Worm (Caenorhabditis elegans) whole organism, early embryonic: ENCODE results near the gene nlp-60.

Experiments
- ama-1 ChIP-seq: fragments of 150-350 bp; optimal IDR thresholded peaks from 2 replicates; lab custom pipeline; 2014
- tbx-11 ChIP-seq: fragments of 200-800 bp; sonication (Bioruptor generic); IDR thresholded peaks from 2 replicates; pipeline ENCODE4 v1.3.6; 2022; ENCODE audit warnings: missing genetic modification characterization, missing compliant biosample characterization
- tra-4 ChIP-seq: sonication (generic microtip); optimal IDR thresholded peaks from 2 replicates; lab custom pipeline; 2017; ENCODE audit warnings: missing genetic modification characterization, missing compliant biosample characterization

ce11 chrIV:8686510-8686909 is 7.4 kb upstream of the nlp-60 start, which contains the start of gene pole-2:
- TF ChIP-seq ama-1 (no peak), tbx-11 (GFP tag; lab: Robert Waterston, UW) (no peak), tra-4 (no peak)
